Worm (Caenorhabditis elegans): Measurements from ENCODE around the gene F56B3.11.
A peak's percentile ranks its signal among the peaks of the same experiment; 100 is the strongest.

Gene F56B3.11

ce11 chrIV:796521-797073 lies at the start of gene F56B3.11, which contains the start of gene ech-5:
F56B3.11 (minus strand) TSS chrIV:796571.
ech-5 (plus strand) TSS chrIV:797023.
- TF ChIP-seq nhr-47 (tag; optimal IDR thresholded peaks at IDR 0.05) (peak; percentile 94), sox-4 (tag; optimal IDR thresholded peaks at IDR 0.05) (peak; percentile 82), nhr-71 (tag; optimal IDR thresholded peaks at IDR 0.05) (peak; percentile 95), sptf-1 (tag; optimal IDR thresholded peaks at IDR 0.05) (no peak), aly-2 (tag; optimal IDR thresholded peaks at IDR 0.05) (peak; percentile 44), pqm-1 (tag; optimal IDR thresholded peaks at IDR 0.05) (no peak), ama-1 (optimal IDR thresholded peaks at IDR 0.05) (no peak), ceh-63 (GFP tag; optimal IDR thresholded peaks at IDR 0.05) (no peak), tbx-2 (tag; optimal IDR thresholded peaks at IDR 0.05) (peak; percentile 91), lin-13 (GFP tag; optimal IDR thresholded peaks at IDR 0.05) (peak; percentile 47), F16B12.6 (tag; optimal IDR thresholded peaks at IDR 0.05) (peak; percentile 19), swsn-7 (tag; optimal IDR thresholded peaks at IDR 0.05) (peak; percentile 85), unc-86 (tag; optimal IDR thresholded peaks at IDR 0.05) (peak; percentile 79), zag-1 (tag; optimal IDR thresholded peaks at IDR 0.05) (peak; percentile 52), mef-2 (tag; optimal IDR thresholded peaks at IDR 0.05) (no peak), nhr-85 (tag) (peak; percentile 95), ets-5 (GFP tag; IDR thresholded peaks at IDR 0.05) (no peak), Y116A8C.19 (tag; optimal IDR thresholded peaks at IDR 0.05; ENCODE audit: borderline replicate concordance) (peak; percentile 65), efl-3 (GFP tag; optimal IDR thresholded peaks at IDR 0.05) (peak; percentile 72), ztf-11 (tag; optimal IDR thresholded peaks at IDR 0.05) (peak in 1 of 2 experiments; percentile 84), skn-1 (tag; optimal IDR thresholded peaks at IDR 0.05) (peak; percentile 36), xbp-1 (tag; optimal IDR thresholded peaks at IDR 0.05) (peak; percentile 88), nhr-19 (GFP tag; conservative IDR thresholded peaks at IDR 0.05) (peak; percentile 71), aha-1 (tag; optimal IDR thresholded peaks at IDR 0.05) (no peak), nhr-77 (tag; optimal IDR thresholded peaks at IDR 0.05) (peak; percentile 44), nhr-90 (tag; optimal IDR thresholded peaks at IDR 0.05; ENCODE audit: poor library complexity) (peak; percentile 96), lin-14 (GFP tag; optimal IDR thresholded peaks at IDR 0.05) (peak; percentile 93), hlh-17 (GFP tag; optimal IDR thresholded peaks at IDR 0.05; ENCODE audit: borderline replicate concordance) (no peak), unc-98 (GFP tag; IDR thresholded peaks at IDR 0.05) (peak; percentile 93), dpl-1 (GFP tag; optimal IDR thresholded peaks at IDR 0.05) (peak; percentile 58 to 77 (median 68)), pax-3 (tag; optimal IDR thresholded peaks at IDR 0.05) (peak; percentile 96), unc-130 (tag; optimal IDR thresholded peaks at IDR 0.05) (no peak), lin-39 (tag; optimal IDR thresholded peaks at IDR 0.05) (peak; percentile 41), fkh-4 (tag; optimal IDR thresholded peaks at IDR 0.05; ENCODE audit: borderline replicate concordance) (peak; percentile 81), hlh-4 (tag; optimal IDR thresholded peaks at IDR 0.05) (peak; percentile 73), ceh-88 (GFP tag; IDR thresholded peaks at IDR 0.05) (peak; percentile 93), nhr-237 (tag; optimal IDR thresholded peaks at IDR 0.05) (peak; percentile 50), jun-1 (tag; optimal IDR thresholded peaks at IDR 0.05) (no peak), lin-15B (tag; optimal IDR thresholded peaks at IDR 0.05) (peak; percentile 76), ceh-82 (tag; optimal IDR thresholded peaks at IDR 0.05) (peak; percentile 5 to 58 (median 20)), grh-1 (GFP tag; IDR thresholded peaks at IDR 0.05) (peak; percentile 42; the same call in 1 of the 2 replicates), sup-37 (GFP tag; optimal IDR thresholded peaks at IDR 0.05) (no peak), efl-1 (optimal IDR thresholded peaks at IDR 0.05) (peak; percentile 65 to 78), efl-1 (GFP tag; optimal IDR thresholded peaks at IDR 0.05 in 1 of 2) (peak; percentile 74 to 93), zip-4 (GFP tag; optimal IDR thresholded peaks at IDR 0.05) (peak; percentile 19), ztf-4 (tag; optimal IDR thresholded peaks at IDR 0.05) (no peak), rnt-1 (tag; optimal IDR thresholded peaks at IDR 0.05) (no peak), vab-15 (tag; optimal IDR thresholded peaks at IDR 0.05) (peak; percentile 70), nhr-11 (tag; optimal IDR thresholded peaks at IDR 0.05) (no peak), fos-1 (tag; optimal IDR thresholded peaks at IDR 0.05) (peak; percentile 32), nhr-20 (tag; optimal IDR thresholded peaks at IDR 0.05) (peak; percentile 87), fkh-10 (GFP tag; optimal IDR thresholded peaks at IDR 0.05) (no peak), unc-30 (tag; optimal IDR thresholded peaks at IDR 0.05) (no peak)
